Worm (Caenorhabditis elegans): ENCODE results near the gene F12A10.1.

Gene F12A10.1

DNA sequence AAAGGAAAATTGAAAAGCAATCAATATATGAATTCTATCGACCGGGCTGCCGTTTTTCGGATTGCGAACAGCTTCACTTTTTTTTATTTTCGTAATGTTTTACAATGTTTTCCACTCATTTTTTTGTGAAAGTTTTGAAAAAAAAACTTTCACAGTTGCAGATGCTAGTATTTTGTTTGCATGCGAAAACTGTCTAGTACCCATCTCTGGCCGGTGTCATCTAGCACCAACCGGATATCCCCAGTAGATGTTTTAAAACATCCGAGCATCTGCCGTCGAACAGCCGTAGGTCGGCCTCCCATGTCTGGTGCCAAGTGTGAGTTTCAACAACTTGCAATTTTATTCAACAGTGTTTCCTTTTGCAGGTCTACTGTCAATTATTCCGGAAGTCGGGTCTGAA is 25.1 kb downstream of the F12A10.1 start, which contains the start of gene ZK177.12:
TSS of gene ZK177.12 (plus strand) at position 301 of the 400 bp plus-strand sequence.
- TF ChIP-seq daf-16 (GFP tag; optimal IDR thresholded peaks at IDR 0.05): no peak
- TF ChIP-seq daf-16 (tag; optimal IDR thresholded peaks at IDR 0.05): no peak
- no peak for TF ChIP-seq F10B5.3 (tag; optimal IDR thresholded peaks at IDR 0.05)
- TF ChIP-seq mxl-3 (GFP tag; optimal IDR thresholded peaks at IDR 0.05): no peak
- no peak for TF ChIP-seq unc-130 (GFP tag; optimal IDR thresholded peaks at IDR 0.05)
- TF ChIP-seq mep-1 (tag; optimal IDR thresholded peaks at IDR 0.05): no peak
- no peak for TF ChIP-seq egl-43 (GFP tag; IDR thresholded peaks at IDR 0.05)
- no peak for TF ChIP-seq F37D6.2 (tag; optimal IDR thresholded peaks at IDR 0.05)
- no peak for TF ChIP-seq Y5F2A.4 (GFP tag; optimal IDR thresholded peaks at IDR 0.05)
- no peak for TF ChIP-seq mes-2 (tag; optimal IDR thresholded peaks at IDR 0.05; ENCODE audit: poor library complexity, severe bottlenecking)
- no peak for TF ChIP-seq ZK546.5 (tag; optimal IDR thresholded peaks at IDR 0.05)
- no peak for TF ChIP-seq pqm-1 (tag; optimal IDR thresholded peaks at IDR 0.05)

DNA sequence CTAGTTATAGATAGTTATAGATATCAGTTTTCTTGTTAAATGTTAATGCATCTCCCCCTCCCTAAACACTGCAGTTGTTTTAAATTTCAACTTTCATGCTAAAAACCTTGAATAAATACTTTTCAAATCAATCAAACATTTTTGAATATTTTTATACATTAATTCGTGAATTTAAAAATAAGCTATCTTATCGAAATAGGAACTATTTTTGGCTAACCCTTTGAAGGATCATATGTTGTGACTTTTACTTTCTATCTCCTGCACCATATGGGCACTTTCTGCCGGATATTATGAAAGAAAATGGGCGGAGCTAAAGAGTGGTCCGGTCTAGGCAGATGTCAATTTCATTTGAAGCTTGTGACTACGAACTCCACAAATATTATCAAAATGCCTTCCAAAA is 26.3 kb downstream of the F12A10.1 start, which contains the start of gene ZK177.11:
TSS of gene ZK177.11 (plus strand) at position 301 of the 400 bp plus-strand sequence.
- no peak for TF ChIP-seq duxl-1 (tag; optimal IDR thresholded peaks at IDR 0.05; ENCODE audit: poor library complexity)

DNA sequence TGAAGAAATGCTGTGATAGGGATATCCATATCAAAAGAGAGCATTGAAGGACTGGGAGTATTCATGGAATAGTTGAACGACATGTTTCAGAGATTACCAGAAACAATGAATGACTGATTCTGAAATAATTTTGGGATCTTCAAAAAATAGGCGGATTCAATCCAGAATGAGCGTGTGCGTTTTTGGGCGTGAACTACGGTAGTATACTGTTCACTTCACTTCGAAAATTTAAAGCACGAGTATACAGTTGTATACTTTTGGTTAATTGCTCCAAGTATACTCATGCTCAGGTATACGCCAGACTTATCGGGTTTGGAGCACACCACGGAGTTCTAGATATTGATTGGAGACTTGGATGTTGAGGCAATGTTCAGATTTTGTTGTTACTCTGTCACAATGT is 29.0 kb downstream of the F12A10.1 start, which contains the start of gene tbx-35:
TSS of gene tbx-35 (minus strand) at position 101 of the 400 bp plus-strand sequence.
- TF ChIP-seq ZK337.2 (GFP tag; IDR thresholded peaks at IDR 0.05) (no peak), php-3 (GFP tag; IDR thresholded peaks at IDR 0.05) (no peak), snpc-4 (tag; optimal IDR thresholded peaks at IDR 0.05) (no peak), ama-1 (optimal IDR thresholded peaks at IDR 0.05) (no peak), ceh-28 (tag; optimal IDR thresholded peaks at IDR 0.05) (no peak), mxl-2 (GFP tag; conservative IDR thresholded peaks at IDR 0.05) (no peak), arid-1 (GFP tag; conservative IDR thresholded peaks at IDR 0.05) (no peak), Y5F2A.4 (GFP tag; optimal IDR thresholded peaks at IDR 0.05) (no peak), Y48G9A.11 (GFP tag; IDR thresholded peaks at IDR 0.05) (no peak), ZK546.5 (tag; optimal IDR thresholded peaks at IDR 0.05) (no peak), nhr-237 (tag; optimal IDR thresholded peaks at IDR 0.05) (no peak), nhr-10 (tag; optimal IDR thresholded peaks at IDR 0.05) (no peak), lin-39 (tag; optimal IDR thresholded peaks at IDR 0.05) (no peak), tra-1 (GFP tag; IDR thresholded peaks at IDR 0.05) (no peak)

- TF ChIP-seq nhr-42 (GFP tag; IDR thresholded peaks at IDR 0.05) (no peak), ceh-20 (GFP tag; IDR thresholded peaks at IDR 0.05) (no peak), unc-39 (tag; optimal IDR thresholded peaks at IDR 0.05) (no peak), F26F4.8 (GFP tag; conservative IDR thresholded peaks at IDR 0.05) (no peak), ceh-44 (GFP tag; IDR thresholded peaks at IDR 0.05) (no peak)
Observed at ce11 chrII:5527841-5528240, 31.5 kb downstream of the F12A10.1 start, which contains the start of gene ZK177.1. Gene ZK177.1, plus strand, starts transcription at chrII:5528141.

ce11 chrII:5531855-5532328 is 35.6 kb downstream of the F12A10.1 start, which contains the start of gene C17C3.9:
Gene C17C3.9, minus strand, starts transcription at chrII:5532278.
- TF ChIP-seq F44E2.7 (GFP tag; IDR thresholded peaks at IDR 0.05): no peak
- peak in 1 of 2 experiments; percentile 91 for TF ChIP-seq unc-62 (GFP tag; optimal IDR thresholded peaks at IDR 0.05 in 1 of 2)
- no peak for TF ChIP-seq unc-62 (tag; optimal IDR thresholded peaks at IDR 0.05)

- TF ChIP-seq lim-7 (GFP tag; IDR thresholded peaks at IDR 0.05) (no peak), ZK337.2 (GFP tag; IDR thresholded peaks at IDR 0.05) (no peak), T20F7.1 (GFP tag; optimal IDR thresholded peaks at IDR 0.05) (no peak), F49E8.2 (tag; optimal IDR thresholded peaks at IDR 0.05; ENCODE audit: borderline replicate concordance) (no peak)
Observed at ce11 chrII:5533642-5534041, 37.3 kb downstream of the F12A10.1 start, which contains the start of gene hlh-26. Gene hlh-26, minus strand, starts transcription at chrII:5533742.
